Worm (Caenorhabditis elegans): ENCODE data around the gene sto-4.

ce11 chrX:11673063-11673759 lies 29.3 kb downstream of the sto-4 start:
- no peak for TF ChIP-seq ama-1 (optimal IDR thresholded peaks at IDR 0.05)
- TF ChIP-seq zag-1 (tag; optimal IDR thresholded peaks at IDR 0.05): no peak
- no peak for TF ChIP-seq tra-1 (GFP tag; IDR thresholded peaks at IDR 0.05)
- TF ChIP-seq pqm-1 (tag; optimal IDR thresholded peaks at IDR 0.05): no peak
- no peak for TF ChIP-seq ces-1 (GFP tag; optimal IDR thresholded peaks at IDR 0.05)
- no peak for TF ChIP-seq R02D3.7 (tag; optimal IDR thresholded peaks at IDR 0.05)

All from whole organism, L4 larva.